Worm (Caenorhabditis elegans) whole organism, late embryonic: ENCODE results near the gene F43H9.4.

Experiments
- gmeb-2 ChIP-seq: sonication (generic microtip); optimal IDR thresholded peaks from 2 replicates; lab custom pipeline; 2016; ENCODE audit warnings: missing genetic modification characterization, inconsistent platforms, missing compliant biosample characterization
- madf-2 ChIP-seq: sonication (generic microtip); optimal IDR thresholded peaks from 2 replicates; lab custom pipeline; 2017; ENCODE audit warnings: missing genetic modification characterization, missing compliant biosample characterization
- pqm-1 ChIP-seq: sonication (generic microtip); optimal IDR thresholded peaks from 2 replicates; lab custom pipeline; 2016; ENCODE audit warnings: missing genetic modification characterization, missing compliant biosample characterization
- unc-86 ChIP-seq: sonication (generic microtip); optimal IDR thresholded peaks from 2 replicates; lab custom pipeline; 2016; ENCODE audit warnings: missing genetic modification characterization, missing compliant biosample characterization

- no peak for TF ChIP-seq unc-86 (tag; lab: Kevin White, UChicago)
- TF ChIP-seq pqm-1 (tag; lab: Kevin White, UChicago): no peak
- TF ChIP-seq gmeb-2 (tag; lab: Kevin White, UChicago): no peak
- TF ChIP-seq madf-2 (tag; lab: Kevin White, UChicago): no peak
Observed at ce11 chrV:8016928-8017327, 9.6 kb upstream of the F43H9.4 start, which contains the start of gene sptl-2.
